Fruit fly (Drosophila melanogaster): Measurements from ENCODE around the gene nkd.

Gene nkd

DNA sequence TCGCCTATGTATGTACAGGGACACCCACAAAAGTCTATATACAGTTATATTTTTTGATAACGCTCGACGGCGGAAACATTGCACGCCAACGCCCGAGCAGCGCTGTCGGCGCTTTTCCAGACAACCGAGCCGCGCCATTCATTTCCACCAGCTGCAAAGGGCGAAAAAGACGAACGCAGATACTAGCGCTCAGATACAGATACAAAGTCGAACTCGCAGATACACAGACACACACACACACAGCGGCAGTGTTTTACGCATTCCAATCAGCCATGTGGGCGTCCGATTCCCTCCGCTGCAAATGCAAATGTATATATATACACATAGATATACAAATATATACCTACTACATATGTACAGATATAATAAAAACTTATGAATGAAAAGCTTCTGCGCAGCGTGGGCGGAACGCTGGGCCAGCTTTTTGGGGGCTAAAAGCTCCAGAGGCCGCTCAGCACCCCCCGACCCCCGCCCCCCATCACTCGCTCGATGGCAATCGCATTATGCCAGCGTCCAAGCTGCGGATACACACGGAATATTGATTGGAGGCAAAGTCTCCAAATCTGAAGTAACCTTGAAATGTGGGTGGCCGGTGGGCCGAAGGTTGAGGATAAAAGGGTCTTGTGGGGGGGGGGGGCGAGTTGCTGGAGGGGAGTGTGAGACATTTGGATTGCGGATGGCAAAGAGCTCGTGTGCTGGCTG, 46.3 kb upstream of the nkd start (continued):
- TF ChIP-seq Bgb (GFP tag; IDR thresholded peaks at IDR 0.05; ENCODE audit: partially characterized antibody) = peak; percentile 27; the same call in 1 of the 2 replicates
- no peak for TF ChIP-seq HLHmδ (GFP tag; optimal IDR thresholded peaks at IDR 0.05)
- no peak for TF ChIP-seq CG7963 (GFP tag; IDR thresholded peaks at IDR 0.05; ENCODE audit: partially characterized antibody)
- TF ChIP-seq NFAT (GFP tag; IDR thresholded peaks at IDR 0.05) = no peak
- peak; percentile 32 for TF ChIP-seq CG7987 (GFP tag; optimal IDR thresholded peaks at IDR 0.05)
- no peak for TF ChIP-seq CG4854 (GFP tag; optimal IDR thresholded peaks at IDR 0.05)
- no peak for TF ChIP-seq gro (GFP tag; optimal IDR thresholded peaks at IDR 0.05)
- peak; percentile 51; the same call in 1 of the 2 replicates for TF ChIP-seq CG32532 (GFP tag; IDR thresholded peaks at IDR 0.05)
- TF ChIP-seq Hey (tag; optimal IDR thresholded peaks at IDR 0.05) = peak; percentile 11
- peak; percentile 57 for TF ChIP-seq nom (GFP tag; optimal IDR thresholded peaks at IDR 0.05)
- peak; percentile 24; the same call in 1 of the 2 replicates for TF ChIP-seq CG3847 (GFP tag; IDR thresholded peaks at IDR 0.05)
- no peak for TF ChIP-seq ERR (GFP tag; optimal IDR thresholded peaks at IDR 0.05)
- peak; percentile 7 for TF ChIP-seq CG6683 (GFP tag; optimal IDR thresholded peaks at IDR 0.05)
- no peak for TF ChIP-seq ham (GFP tag; IDR thresholded peaks at IDR 0.05)
- TF ChIP-seq rib (GFP tag; IDR thresholded peaks at IDR 0.05) = no peak
- TF ChIP-seq crol (GFP tag; IDR thresholded peaks at IDR 0.05) = peak; percentile 98

DNA sequence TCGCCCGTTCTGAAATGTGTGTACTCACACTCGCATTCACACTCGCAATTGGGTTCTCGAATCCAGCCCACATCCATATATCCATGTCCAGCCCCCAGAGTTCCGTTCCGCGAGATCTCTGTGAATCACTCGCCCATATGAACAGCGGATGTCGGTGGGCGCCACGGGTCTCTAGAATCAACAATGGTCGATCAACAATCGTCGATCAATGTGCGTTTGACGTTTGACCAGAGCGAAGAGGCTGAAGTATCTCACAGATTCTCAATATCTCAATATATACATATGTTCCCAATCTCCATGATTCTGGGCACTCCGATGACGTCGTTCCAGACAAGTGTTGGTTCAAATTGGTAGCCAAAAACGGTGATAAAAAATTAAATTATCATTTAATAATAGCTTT, 43.9 kb upstream of the nkd start:
- TF ChIP-seq CG4360 (GFP tag; IDR thresholded peaks at IDR 0.05) = no peak
- peak; percentile 58 for TF ChIP-seq CG8281 (tag; optimal IDR thresholded peaks at IDR 0.05)
- TF ChIP-seq Med (GFP tag) = peak; percentile 75
- 0 out of 2 replicates have a peak, but pooled peaks have one; percentile 7 for TF ChIP-seq CG14441 (GFP tag; IDR thresholded peaks at IDR 0.05)
- TF ChIP-seq CG2199 (GFP tag; IDR thresholded peaks at IDR 0.05) = 0 out of 3 replicates have a peak, but pooled peaks have one; percentile 17
- peak; percentile 50 for TF ChIP-seq CG13894 (tag; optimal IDR thresholded peaks at IDR 0.05)
- no peak for TF ChIP-seq bowl (GFP tag; IDR thresholded peaks at IDR 0.05)
- TF ChIP-seq Hey (tag; optimal IDR thresholded peaks at IDR 0.05) = no peak
- TF ChIP-seq Opbp (GFP tag; IDR thresholded peaks at IDR 0.05; ENCODE audit: partially characterized antibody) = no peak
- no peak for TF ChIP-seq Sry-δ (GFP tag; optimal IDR thresholded peaks at IDR 0.05)
- no peak for TF ChIP-seq Hr3 (GFP tag; optimal IDR thresholded peaks at IDR 0.05)

DNA sequence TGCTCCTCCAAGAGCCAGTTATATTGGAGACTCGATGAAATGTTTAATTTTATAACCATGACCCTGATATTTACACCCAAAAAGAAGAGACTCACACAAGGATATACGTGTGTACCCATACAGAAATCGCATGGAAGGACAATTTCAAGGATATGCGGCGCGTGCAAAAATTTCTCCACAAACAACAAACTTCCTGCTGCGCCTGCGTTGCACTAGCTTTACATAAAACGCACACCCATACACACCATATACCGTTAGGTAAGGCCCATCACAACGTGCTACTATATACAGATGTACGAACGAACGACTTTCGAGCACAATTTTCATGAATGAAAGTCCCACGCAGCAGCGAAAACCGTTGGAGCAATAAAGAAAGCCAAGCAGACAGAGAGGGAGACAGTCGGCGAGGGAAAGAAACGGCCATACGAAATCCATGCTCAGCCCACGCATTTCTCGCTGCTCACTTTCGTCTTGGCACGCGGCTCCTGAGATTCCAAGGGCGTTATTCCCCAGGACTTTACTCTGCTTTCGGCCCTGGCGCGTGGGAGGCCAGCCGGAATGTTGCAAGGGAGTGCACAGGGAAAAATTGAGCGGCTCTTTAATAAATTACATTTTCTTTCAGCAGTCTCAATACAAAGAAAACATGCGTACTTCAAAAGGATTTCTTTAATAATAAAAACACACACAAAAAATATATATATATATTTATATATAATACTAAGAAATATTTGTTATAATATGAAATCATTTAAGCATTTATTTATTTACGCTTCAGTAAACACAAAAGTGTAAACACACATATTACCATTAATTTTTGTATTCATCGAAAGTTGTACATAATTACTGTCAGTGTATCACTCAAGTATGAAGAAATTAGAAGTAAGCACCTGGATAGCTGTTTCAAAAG, 42.4 kb upstream of the nkd start:
- TF ChIP-seq CG9932 (GFP tag; IDR thresholded peaks at IDR 0.05) = no peak; the same call in 1 of the 2 replicates
- TF ChIP-seq Nf-YB (GFP tag; optimal IDR thresholded peaks at IDR 0.05) = peak; percentile 19
- TF ChIP-seq Antp (GFP tag; optimal IDR thresholded peaks at IDR 0.05) = no peak
- peak; percentile 27 for TF ChIP-seq CG10147 (GFP tag; optimal IDR thresholded peaks at IDR 0.05)
- TF ChIP-seq Dek (tag; optimal IDR thresholded peaks at IDR 0.05) = peak; percentile 37
- TF ChIP-seq CG17829 (tag; optimal IDR thresholded peaks at IDR 0.05) = peak; percentile 42
- TF ChIP-seq CG9437 (GFP tag; optimal IDR thresholded peaks at IDR 0.05) = peak; percentile 47
- TF ChIP-seq Oli (tag; optimal IDR thresholded peaks at IDR 0.05) = peak; percentile 21
- TF ChIP-seq CG18262 (tag; optimal IDR thresholded peaks at IDR 0.05) = peak; percentile 55
- no peak for TF ChIP-seq Deaf1 (tag; optimal IDR thresholded peaks at IDR 0.05)
- peak; percentile 29; the same call in 1 of the 2 replicates for TF ChIP-seq CG14014 (GFP tag; IDR thresholded peaks at IDR 0.05)
- peak; percentile 52 for TF ChIP-seq CG9727 (GFP tag; optimal IDR thresholded peaks at IDR 0.05)
- peak; percentile 25; the same call in 1 of the 2 replicates for TF ChIP-seq CG6689 (GFP tag; IDR thresholded peaks at IDR 0.05)
- TF ChIP-seq nerfin-1 (tag; optimal IDR thresholded peaks at IDR 0.05) = no peak
- no peak for TF ChIP-seq CG11560 (tag; IDR thresholded peaks at IDR 0.05)
- peak; percentile 75 for TF ChIP-seq CG7556 (GFP tag; optimal IDR thresholded peaks at IDR 0.05)
- peak; percentile 12 for TF ChIP-seq CG1832 (GFP tag; optimal IDR thresholded peaks at IDR 0.05)
- no peak for TF ChIP-seq NC2α (GFP tag; optimal IDR thresholded peaks at IDR 0.05)
- no peak for TF ChIP-seq D (optimal IDR thresholded peaks at IDR 0.05)
- TF ChIP-seq D (GFP tag; optimal IDR thresholded peaks at IDR 0.05) = peak; percentile 20
